Worm (Caenorhabditis elegans) whole organism, L2 larva: ENCODE results near the gene F11A10.6.
"Not testable (repeated sequence)": the region's sequence is repeated elsewhere in the genome, so short reads cannot be mapped to it uniquely, and the experiment has no call there.

Experiments
- C34F6.9 ChIP-seq: fragments of 150-350 bp; optimal IDR thresholded peaks from 2 replicates; lab custom pipeline; 2014; ENCODE audit warnings: missing biosample characterization, missing genetic modification characterization
- F13H6.1 ChIP-seq: sonication (generic microtip); optimal IDR thresholded peaks from 2 replicates; lab custom pipeline; 2016; ENCODE audit warnings: missing genetic modification characterization, missing compliant biosample characterization
- R02D3.7 ChIP-seq: fragments of 150-350 bp; optimal IDR thresholded peaks from 2 replicates; lab custom pipeline; 2014; ENCODE audit warnings: missing biosample characterization, missing genetic modification characterization
- Y55F3AM.14 ChIP-seq: fragments of 200-800 bp; sonication (Bioruptor generic); optimal IDR thresholded peaks from 2 replicates; lab custom pipeline; 2018; ENCODE audit warnings: mild to moderate bottlenecking, missing genetic modification characterization, missing compliant biosample characterization
- ZK546.5 ChIP-seq: sonication (generic microtip); optimal IDR thresholded peaks from 2 replicates; lab custom pipeline; 2017; ENCODE audit warnings: missing biosample characterization, missing genetic modification characterization
- alr-1 ChIP-seq: fragments of 150-350 bp; optimal IDR thresholded peaks from 2 replicates; lab custom pipeline; 2014; ENCODE audit warnings: missing biosample characterization, missing genetic modification characterization
- aly-2 ChIP-seq: fragments of 150-350 bp; optimal IDR thresholded peaks from 2 replicates; lab custom pipeline; 2014; ENCODE audit warnings: missing biosample characterization, missing genetic modification characterization
- ama-1 ChIP-seq: fragments of 150-350 bp; optimal IDR thresholded peaks from 2 replicates; lab custom pipeline; 2018; ENCODE audit warnings: inconsistent platforms
- blmp-1 ChIP-seq: sonication (generic microtip); optimal IDR thresholded peaks from 2 replicates; lab custom pipeline; 2017; ENCODE audit warnings: missing genetic modification characterization, mild to moderate bottlenecking, missing compliant biosample characterization, antibody characterized with exemption, moderate library complexity; ENCODE audit not compliant: insufficient read depth
- ceh-16 ChIP-seq: fragments of 150-350 bp; optimal IDR thresholded peaks from 2 replicates; lab custom pipeline; 2014; ENCODE audit warnings: missing biosample characterization, missing genetic modification characterization
- crh-2 ChIP-seq: sonication (generic microtip); optimal IDR thresholded peaks from 2 replicates; lab custom pipeline; 2017; ENCODE audit warnings: missing biosample characterization, missing genetic modification characterization
- elt-1 ChIP-seq: fragments of 150-350 bp; optimal IDR thresholded peaks from 2 replicates; lab custom pipeline; 2014; ENCODE audit warnings: missing biosample characterization, missing genetic modification characterization
- fos-1 ChIP-seq: fragments of 150-350 bp; optimal IDR thresholded peaks from 2 replicates; lab custom pipeline; 2014; ENCODE audit warnings: missing biosample characterization, missing genetic modification characterization
- lin-11 ChIP-seq: fragments of 150-350 bp; sonication (generic microtip); optimal IDR thresholded peaks from 2 replicates; lab custom pipeline; 2014; ENCODE audit warnings: missing biosample characterization, missing genetic modification characterization, inconsistent platforms, mixed read lengths
- mab-5 ChIP-seq: fragments of 150-350 bp; optimal IDR thresholded peaks from 2 replicates; lab custom pipeline; 2014; ENCODE audit warnings: missing biosample characterization, missing genetic modification characterization
- mbf-1 ChIP-seq: sonication (generic microtip); optimal IDR thresholded peaks from 2 replicates; lab custom pipeline; 2017; ENCODE audit warnings: missing biosample characterization, missing genetic modification characterization
- mdl-1 ChIP-seq, 2 experiments: fragments of 150-350 bp in 1 of 2; sonication (generic microtip) in 1 of 2; optimal IDR thresholded peaks; 2 replicates each; lab custom pipeline; 2017; ENCODE audit warnings: missing biosample characterization in 2 of 2, missing genetic modification characterization in 2 of 2
- nhr-12 ChIP-seq: fragments of 150-350 bp; optimal IDR thresholded peaks from 2 replicates; lab custom pipeline; 2014; ENCODE audit warnings: missing biosample characterization, missing genetic modification characterization
- nhr-129 ChIP-seq: fragments of 150-350 bp; optimal IDR thresholded peaks from 2 replicates; lab custom pipeline; 2014; ENCODE audit warnings: missing biosample characterization, missing genetic modification characterization
- nhr-23 ChIP-seq: fragments of 150-350 bp; optimal IDR thresholded peaks from 2 replicates; lab custom pipeline; 2014; ENCODE audit warnings: missing biosample characterization, missing genetic modification reagents, missing genetic modification characterization
- nhr-25 ChIP-seq: fragments of 150-350 bp; sonication (generic microtip); optimal IDR thresholded peaks from 3 replicates; lab custom pipeline; 2014; ENCODE audit warnings: missing biosample characterization, missing genetic modification characterization
- nhr-6 ChIP-seq: fragments of 150-350 bp; optimal IDR thresholded peaks from 2 replicates; lab custom pipeline; 2014; ENCODE audit warnings: missing biosample characterization, missing genetic modification characterization
- sem-4 ChIP-seq: fragments of 150-350 bp; optimal IDR thresholded peaks from 2 replicates; lab custom pipeline; 2014; ENCODE audit warnings: missing biosample characterization, missing genetic modification reagents, missing genetic modification characterization
- sma-9 ChIP-seq, 2 experiments: fragments of 150-350 bp in 1 of 2; sonication (generic microtip) in 1 of 2; optimal IDR thresholded peaks; 2 replicates each; lab custom pipeline; 2014 to 2016; ENCODE audit warnings: missing genetic modification characterization in 2 of 2, mild to moderate bottlenecking in 1 of 2, missing biosample characterization in 1 of 2, missing compliant biosample characterization in 1 of 2, missing genetic modification reagents in 1 of 2, moderate library complexity in 1 of 2
- snpc-4 ChIP-seq: fragments of 150-350 bp; optimal IDR thresholded peaks from 2 replicates; lab custom pipeline; 2014; ENCODE audit warnings: missing biosample characterization, missing genetic modification characterization
- unc-55 ChIP-seq: fragments of 150-350 bp; sonication (generic microtip); optimal IDR thresholded peaks from 3 replicates; lab custom pipeline; 2014; ENCODE audit warnings: missing biosample characterization, missing genetic modification reagents, missing genetic modification characterization
- zag-1 ChIP-seq: fragments of 150-350 bp; optimal IDR thresholded peaks from 2 replicates; lab custom pipeline; 2014; ENCODE audit warnings: missing biosample characterization, missing genetic modification characterization
- ztf-1 ChIP-seq: fragments of 200-800 bp; sonication (Bioruptor generic); conservative IDR thresholded peaks from 2 replicates; pipeline ENCODE4 v1.3.6; 2022; ENCODE audit warnings: missing genetic modification characterization, missing compliant biosample characterization
- ztf-11 ChIP-seq: sonication (generic microtip); optimal IDR thresholded peaks from 2 replicates; lab custom pipeline; 2017; ENCODE audit warnings: missing biosample characterization, missing genetic modification characterization
- ztf-4 ChIP-seq: fragments of 150-350 bp; optimal IDR thresholded peaks from 2 replicates; lab custom pipeline; 2014; ENCODE audit warnings: missing biosample characterization, missing genetic modification characterization

The F11A10.6 gene

DNA sequence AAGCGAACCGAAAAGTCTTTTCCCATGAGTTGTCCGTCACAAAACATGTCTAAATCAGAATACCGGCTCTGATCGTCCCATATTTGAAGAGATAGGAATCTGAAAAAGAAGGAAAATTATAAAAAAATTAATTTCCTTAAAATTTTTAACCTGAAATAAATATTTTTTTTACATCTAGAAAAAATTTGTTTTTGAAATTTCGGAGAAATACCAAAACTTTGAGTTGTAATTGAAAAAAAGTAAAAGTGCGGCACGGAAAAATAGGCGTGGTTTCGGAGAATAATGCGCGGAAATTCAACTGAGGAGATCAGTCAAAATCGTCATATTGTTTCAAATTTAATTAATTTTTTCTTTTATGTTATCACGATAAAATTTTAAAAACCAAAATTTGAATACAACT, at the start of gene F11A10.6:
Gene F11A10.6 (minus strand): TSS at position 101 of the 400 bp plus-strand sequence.
- no peak for TF ChIP-seq Y55F3AM.14 (GFP tag; lab: Kevin White, UChicago)
- no peak for TF ChIP-seq sem-4 (tag; lab: Kevin White, UChicago)
- TF ChIP-seq blmp-1 (tag; lab: Kevin White, UChicago), result no peak
- TF ChIP-seq crh-2 (tag; lab: Kevin White, UChicago), result no peak
- no peak for TF ChIP-seq nhr-12 (tag; lab: Kevin White, UChicago)
- TF ChIP-seq, all 48 proteins: peak for 0

DNA sequence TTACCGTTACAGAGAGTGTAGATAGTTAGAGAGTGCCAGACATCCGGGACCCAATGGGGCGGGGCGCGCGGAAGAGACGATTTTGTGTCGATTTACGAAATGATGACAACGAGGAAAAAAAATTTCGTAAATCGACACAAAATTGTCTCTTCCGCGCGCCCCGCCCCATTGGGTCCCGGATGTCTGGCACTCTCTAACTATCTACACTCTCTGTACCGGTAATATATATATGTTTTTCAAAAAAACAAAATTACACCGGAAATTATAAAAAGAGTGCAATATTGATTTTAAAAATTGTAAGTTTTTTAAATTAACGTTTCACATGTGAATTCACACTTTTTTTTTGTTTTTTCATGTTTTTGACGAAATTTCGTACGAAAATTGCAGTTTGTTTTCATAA, 48.6 kb upstream of the F11A10.6 start, which contains the start of gene B0001.4:
Gene B0001.4 (minus strand): TSS at position 101 of the 400 bp plus-strand sequence.
- TF ChIP-seq alr-1 (tag; lab: Kevin White, UChicago); nhr-25 (tag; lab: Kevin White, UChicago); mab-5: not testable (repeated sequence)

DNA sequence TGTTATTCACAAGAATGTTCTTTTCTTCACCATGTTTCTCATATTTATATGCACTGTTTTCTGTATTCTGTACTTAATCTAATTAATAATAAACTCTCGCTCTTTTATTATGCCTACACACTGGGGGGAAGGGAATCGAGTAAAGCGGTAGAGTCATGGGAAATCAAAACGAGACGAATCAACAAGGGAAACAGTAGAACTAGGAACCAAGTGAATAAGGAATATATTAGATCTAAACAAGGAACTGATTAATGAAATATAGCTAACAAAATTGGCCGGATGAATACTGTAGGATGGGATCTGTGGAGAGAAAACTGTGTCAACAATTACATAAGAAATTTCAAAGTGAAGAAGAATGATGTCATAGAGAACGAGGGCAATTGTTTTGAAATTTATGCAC, 45.5 kb upstream of the F11A10.6 start:
- TF ChIP-seq R02D3.7 (no peak), mdl-1 (tag; optimal IDR thresholded peaks at IDR 0.05; lab: Kevin White, UChicago) (no peak), aly-2 (tag; lab: Kevin White, UChicago) (no peak), elt-1 (no peak), snpc-4 (tag; lab: Kevin White, UChicago) (no peak), nhr-6 (no peak)

ce11 chrIV:12133776-12134175, 44.3 kb upstream of the F11A10.6 start:
- TF ChIP-seq nhr-129 (peak; percentile 13), lin-11 (tag; lab: Kevin White, UChicago) (no peak), crh-2 (tag; lab: Kevin White, UChicago) (no peak), ztf-1 (GFP tag; lab: Robert Waterston, UW) (no peak)

- TF ChIP-seq snpc-4 (tag; lab: Kevin White, UChicago) (peak; percentile 59), nhr-129 (peak; percentile 11), C34F6.9 (tag; lab: Kevin White, UChicago) (no peak)
Measured at ce11 chrIV:12131308-12132072, 42.0 kb upstream of the F11A10.6 start.

DNA sequence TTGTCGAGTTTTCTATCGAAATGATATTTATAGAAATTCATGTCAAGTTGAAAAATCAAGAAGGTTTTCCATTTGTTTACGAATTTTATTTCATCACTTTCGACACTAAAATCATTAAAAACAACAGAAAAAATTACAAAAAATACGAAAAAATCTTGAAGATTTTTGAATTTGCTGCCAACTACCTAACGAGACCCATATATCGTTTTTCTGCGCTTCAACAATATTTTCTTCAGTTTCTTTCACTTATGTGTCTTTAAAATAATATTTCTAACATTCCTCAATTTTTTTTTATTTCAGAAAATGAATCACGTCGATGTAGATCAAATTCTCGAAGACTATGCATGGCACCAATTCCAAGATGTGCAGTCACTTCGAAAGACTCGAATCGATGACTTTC, 39.8 kb upstream of the F11A10.6 start, which contains the start of gene lin-24:
Gene lin-24 (plus strand): TSS at position 301 of the 400 bp plus-strand sequence.
- no peak for TF ChIP-seq nhr-23 (tag; lab: Kevin White, UChicago)
- TF ChIP-seq nhr-12 (tag; lab: Kevin White, UChicago), result no peak
- no peak for TF ChIP-seq mbf-1
- TF ChIP-seq ama-1 (lab: Kevin White, UChicago), result no peak
- no peak for TF ChIP-seq ceh-16 (tag; lab: Kevin White, UChicago)
- TF ChIP-seq ztf-4 (tag; lab: Kevin White, UChicago), result no peak
- no peak for TF ChIP-seq sma-9 (GFP tag; optimal IDR thresholded peaks at IDR 0.05; lab: Kevin White, UChicago)
- no peak for TF ChIP-seq sma-9 (tag; optimal IDR thresholded peaks at IDR 0.05; lab: Kevin White, UChicago)
- no peak for TF ChIP-seq sem-4 (tag; lab: Kevin White, UChicago)
- no peak for TF ChIP-seq aly-2 (tag; lab: Kevin White, UChicago)
- no peak for TF ChIP-seq zag-1 (tag; lab: Kevin White, UChicago)
- TF ChIP-seq, all 48 proteins: peak for 0

DNA sequence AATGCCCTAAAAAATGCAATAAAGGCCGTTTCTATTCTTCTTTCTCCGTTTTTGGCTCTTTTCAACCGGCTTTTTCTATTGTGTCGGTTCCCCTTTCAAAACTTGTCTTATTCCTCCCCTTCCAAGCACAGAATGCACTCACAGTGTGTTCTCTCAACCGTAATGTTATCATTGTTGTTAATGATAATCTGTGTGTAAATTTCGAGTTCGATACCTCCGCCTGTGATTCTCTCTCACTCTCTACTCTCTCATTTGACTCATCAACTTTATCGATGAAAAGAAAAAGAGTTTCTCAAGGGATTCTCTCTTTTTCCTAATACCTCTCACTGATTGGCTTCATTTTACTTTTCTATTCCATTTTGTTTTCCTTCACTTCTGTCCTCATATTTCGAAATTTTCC, 39.3 kb upstream of the F11A10.6 start:
- no peak for TF ChIP-seq F13H6.1 (tag; lab: Kevin White, UChicago)
- TF ChIP-seq ztf-11, result no peak
- peak; percentile 31 for TF ChIP-seq C34F6.9 (tag; lab: Kevin White, UChicago)
- TF ChIP-seq ZK546.5 (tag; lab: Kevin White, UChicago), result no peak
- TF ChIP-seq nhr-6, result no peak
- TF ChIP-seq nhr-129, result peak; percentile 11
- peak; percentile 54 for TF ChIP-seq unc-55
- TF ChIP-seq fos-1 (tag; lab: Kevin White, UChicago), result peak; percentile 90
